Fruit fly (Drosophila melanogaster): ENCODE data around the gene Nhe1.

Nhe1 gene

DNA sequence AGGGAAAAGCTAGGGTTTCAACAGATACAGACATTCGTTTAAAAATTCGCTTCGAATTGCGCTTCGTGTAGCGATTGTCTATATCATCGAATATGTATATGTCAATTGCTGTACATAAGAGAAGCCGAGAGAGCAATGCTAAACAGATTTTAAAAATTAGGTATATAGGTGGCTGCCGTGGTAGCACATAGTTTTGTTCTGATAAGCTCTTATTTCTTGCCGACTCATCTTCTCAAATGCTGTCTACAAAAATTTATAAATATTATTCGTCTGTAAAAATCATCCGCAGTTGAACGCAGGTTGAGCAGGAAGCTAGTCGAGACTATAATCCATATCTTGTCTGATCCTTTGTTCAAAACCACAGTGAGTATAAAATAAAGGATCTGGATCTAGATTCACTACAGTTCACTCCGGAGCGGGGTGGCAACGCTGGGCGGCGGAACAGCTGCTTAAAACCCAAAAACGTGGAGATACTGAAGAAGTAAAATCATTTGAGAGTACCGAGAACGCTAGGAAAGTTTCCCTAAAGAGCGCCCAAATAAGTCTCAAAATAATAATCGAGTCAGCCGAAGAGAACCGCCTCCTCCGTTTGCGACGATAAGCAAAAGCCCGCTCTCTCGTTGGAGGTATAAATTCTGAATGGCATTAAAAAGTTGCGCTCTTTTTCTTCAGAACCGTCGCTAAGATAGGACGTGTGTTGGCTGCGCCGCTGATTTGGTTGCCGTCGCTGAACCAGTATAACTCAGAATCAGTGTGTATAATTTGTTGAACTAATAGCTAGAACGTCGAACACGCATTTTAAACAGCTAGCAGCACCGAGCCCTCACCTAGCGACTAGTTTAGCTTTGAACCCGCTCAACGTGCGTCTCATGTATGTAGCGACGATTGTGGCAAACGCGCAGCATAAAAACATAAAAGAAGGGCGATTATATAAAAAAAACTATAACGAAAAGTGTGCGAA, 1.2 kb upstream of the Nhe1 start:
- no peak for TF ChIP-seq noc (tag; optimal IDR thresholded peaks at IDR 0.05)

DNA sequence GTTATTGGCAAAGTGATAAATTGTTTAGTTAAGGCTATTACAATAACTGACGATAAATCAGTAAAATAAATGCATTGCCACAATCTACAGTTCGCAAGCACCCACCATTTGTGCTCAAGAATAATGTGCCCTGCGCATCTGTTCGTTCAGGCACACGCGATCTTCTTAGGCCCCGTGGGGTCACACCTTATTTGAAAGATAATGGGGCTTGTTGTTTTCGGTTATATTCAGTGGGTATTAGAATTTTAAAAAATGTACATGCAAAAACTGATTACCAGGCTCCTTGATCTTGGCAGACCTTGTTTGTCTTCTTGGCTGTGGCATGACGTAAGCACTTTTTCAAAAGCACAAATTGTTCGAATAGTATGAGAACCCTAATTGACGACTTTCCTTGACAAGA, 500 bp upstream of the Nhe1 start:
- no peak for TF ChIP-seq noc (tag; optimal IDR thresholded peaks at IDR 0.05)

DNA sequence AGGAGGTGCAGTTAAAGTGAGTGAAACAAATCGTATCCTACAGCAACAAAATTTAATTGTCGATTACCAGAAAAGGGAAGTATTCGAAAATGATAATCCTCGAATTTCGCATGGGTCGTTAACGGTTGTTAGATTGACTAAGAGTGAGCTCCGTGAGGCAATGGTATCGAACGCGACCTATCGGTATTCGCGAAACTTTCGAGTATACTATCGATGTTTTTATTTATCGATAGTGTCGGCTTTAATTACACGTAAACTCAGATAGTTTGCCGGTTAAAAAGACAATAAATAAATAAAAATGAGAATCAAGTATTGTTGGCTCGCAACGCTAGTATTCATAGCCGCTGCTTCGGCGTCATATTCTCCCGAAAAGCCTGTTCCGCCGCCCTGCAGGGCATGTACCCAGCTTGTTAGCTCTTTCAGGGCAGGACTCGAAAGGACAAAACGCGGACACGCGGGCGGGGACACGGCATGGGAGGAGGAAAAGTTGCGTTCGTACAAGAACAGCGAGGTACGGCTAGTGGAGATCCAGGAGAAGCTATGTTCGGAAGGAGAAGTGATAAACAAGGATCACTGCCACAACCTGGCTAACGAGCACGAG, 4.3 kb downstream of the Nhe1 start, which contains the start of gene Creld:
TSS of gene Creld (plus strand) at position 220 of the 601 bp plus-strand sequence.
- no peak for TF ChIP-seq noc (tag; optimal IDR thresholded peaks at IDR 0.05)

DNA sequence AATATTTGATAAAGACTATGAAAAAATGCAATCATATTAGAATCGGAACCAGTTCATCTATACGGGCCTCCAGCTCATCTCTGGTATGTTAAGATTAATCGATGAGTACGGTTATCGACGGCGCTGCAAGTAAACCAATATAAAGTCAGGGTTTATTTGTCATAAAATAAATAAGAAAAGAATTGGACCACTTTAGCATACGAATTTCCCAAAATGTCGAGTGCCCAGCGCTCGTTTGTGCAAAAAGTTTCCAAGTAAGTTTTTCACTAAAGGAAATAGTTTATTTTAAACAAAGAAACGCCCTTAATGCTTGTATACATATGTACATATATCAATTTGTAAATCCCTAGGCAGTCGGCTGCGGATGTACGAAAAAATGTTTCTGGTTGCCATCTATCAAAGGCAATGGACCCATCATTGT, 11.9 kb downstream of the Nhe1 start, which contains the start of gene Zir:
TSS of gene Zir (plus strand) at position 101 of the 421 bp plus-strand sequence.
- TF ChIP-seq noc (tag; optimal IDR thresholded peaks at IDR 0.05): no peak

DNA sequence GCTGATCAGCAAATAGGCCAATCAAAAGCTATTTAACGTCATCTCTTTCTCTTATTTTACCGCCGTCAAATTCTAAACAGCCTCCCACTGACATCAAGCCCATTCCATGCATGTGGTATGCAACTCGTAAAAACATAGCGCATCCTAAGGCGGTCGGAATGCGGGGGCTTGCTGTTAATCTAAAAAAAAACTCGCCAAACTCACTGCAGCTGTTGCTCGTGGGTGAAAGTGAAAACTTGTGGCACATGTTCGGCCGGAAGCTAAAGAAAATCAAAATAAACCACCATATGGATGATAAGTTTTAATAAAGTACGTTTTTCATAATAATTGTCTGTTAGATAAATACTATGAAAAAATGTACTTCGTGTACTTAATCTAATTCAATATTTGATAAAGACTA, 12.4 kb downstream of the Nhe1 start:
- no peak for TF ChIP-seq noc (tag; optimal IDR thresholded peaks at IDR 0.05)

DNA sequence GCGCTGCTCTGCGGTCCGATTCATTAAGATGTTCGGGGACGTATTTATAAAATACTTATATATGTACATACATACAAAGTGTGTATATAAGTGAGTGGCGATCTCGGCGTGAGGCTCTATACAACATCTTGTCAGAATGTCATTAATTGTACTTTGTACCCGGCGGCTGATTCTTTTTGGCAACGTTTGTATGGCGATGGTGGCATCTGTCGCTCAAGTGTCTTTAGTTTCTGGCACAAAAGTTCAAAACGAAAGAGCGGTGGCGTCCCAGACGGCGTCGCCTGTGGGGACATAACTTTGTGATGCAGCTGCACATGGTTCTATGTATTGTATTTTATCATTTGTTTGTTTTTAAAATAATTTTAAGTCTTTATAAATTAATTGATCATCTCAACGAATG, 13.5 kb downstream of the Nhe1 start:
- no peak for TF ChIP-seq noc (tag; optimal IDR thresholded peaks at IDR 0.05)

DNA sequence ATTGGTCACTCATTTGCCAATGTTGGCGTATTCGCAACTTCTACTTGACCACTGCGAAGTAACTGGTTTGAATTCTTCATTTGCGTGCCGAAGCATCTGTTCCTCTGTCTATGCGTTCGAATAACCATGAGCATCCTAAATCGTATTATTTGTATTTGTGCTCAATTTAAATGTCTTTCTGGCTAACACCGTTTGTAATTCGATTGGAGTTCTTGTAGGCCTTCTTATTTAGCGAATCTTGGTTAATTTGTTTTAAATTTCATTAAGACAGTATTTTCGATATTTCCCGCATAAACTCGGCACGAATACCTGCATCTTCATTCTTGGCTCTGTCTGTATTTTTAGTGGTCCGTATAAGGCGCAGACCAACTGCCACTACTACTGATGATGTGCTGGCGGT, 14.7 kb downstream of the Nhe1 start:
- TF ChIP-seq noc (tag; optimal IDR thresholded peaks at IDR 0.05): no peak

DNA sequence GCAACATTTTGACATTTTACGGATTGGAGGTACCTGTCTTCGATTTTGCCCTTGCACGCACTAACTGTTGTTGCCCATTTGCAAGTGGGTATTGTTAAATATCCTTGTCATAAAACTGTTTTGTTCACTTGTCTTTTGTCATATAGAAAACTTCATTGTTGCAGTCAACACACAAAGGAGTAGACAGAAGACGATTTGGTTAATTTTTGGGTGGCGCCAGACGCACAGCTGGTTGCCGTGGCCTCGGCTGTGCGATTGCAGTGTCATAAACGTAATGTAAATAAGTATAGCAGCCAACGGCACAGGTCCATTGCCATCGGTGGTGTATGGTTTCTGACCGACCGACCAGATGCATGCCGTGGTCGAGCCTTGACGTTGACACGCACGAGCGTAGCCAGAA, 15.2 kb downstream of the Nhe1 start:
- TF ChIP-seq noc (tag; optimal IDR thresholded peaks at IDR 0.05): no peak

DNA sequence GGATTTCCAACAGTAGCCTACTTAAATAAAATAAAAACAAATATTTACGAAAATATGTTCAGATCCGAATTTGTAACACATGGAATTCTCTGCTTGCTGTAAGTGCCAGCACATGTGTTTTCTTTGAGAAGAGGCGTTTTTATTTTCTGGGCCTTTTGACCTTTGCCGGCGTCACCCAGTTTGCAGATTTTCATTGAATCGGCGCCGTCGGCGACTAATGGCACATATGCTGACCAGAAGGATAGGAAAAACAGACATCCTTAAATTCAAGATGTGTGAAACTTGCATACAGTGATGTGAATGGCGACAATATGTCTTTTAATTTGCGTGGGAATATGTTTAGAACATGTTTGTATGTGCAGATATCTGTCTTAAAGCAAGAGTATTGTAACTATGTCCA, 16.5 kb downstream of the Nhe1 start:
- no peak for TF ChIP-seq noc (tag; optimal IDR thresholded peaks at IDR 0.05)

DNA sequence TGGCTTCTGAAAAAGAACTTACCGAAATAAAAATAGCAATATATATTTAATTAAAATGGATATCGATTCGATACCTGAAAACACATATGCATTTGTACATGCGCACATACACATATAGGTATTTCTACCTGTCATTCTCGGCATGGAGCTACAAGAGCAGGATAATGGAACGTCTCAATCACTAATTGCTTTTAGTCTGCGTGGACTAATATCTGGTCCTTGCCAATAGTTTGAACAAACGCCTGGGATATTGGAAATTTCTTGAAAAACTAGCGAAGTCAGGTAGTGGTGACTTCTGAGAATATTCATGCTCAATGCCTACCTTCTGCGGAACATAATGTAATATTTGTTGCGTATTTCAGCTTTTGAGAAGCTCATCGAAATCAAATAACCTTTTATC, 17.4 kb downstream of the Nhe1 start:
- TF ChIP-seq noc (tag; optimal IDR thresholded peaks at IDR 0.05): no peak

dm6 chr2L:88528-88927, 18.0 kb downstream of the Nhe1 start:
- TF ChIP-seq noc (tag; optimal IDR thresholded peaks at IDR 0.05): no peak

- peak; percentile 82 for TF ChIP-seq noc (tag; optimal IDR thresholded peaks at IDR 0.05)
Measured at dm6 chr2L:87255-87723, 19.2 kb downstream of the Nhe1 start, which contains the start of gene net. TSS of gene net (minus strand) at chr2L:87387.

dm6 chr2L:85701-86100, 20.8 kb downstream of the Nhe1 start:
- TF ChIP-seq noc (tag; optimal IDR thresholded peaks at IDR 0.05): no peak

- peak; percentile 66 for TF ChIP-seq noc (tag; optimal IDR thresholded peaks at IDR 0.05)
Measured at dm6 chr2L:85099-85498, 21.4 kb downstream of the Nhe1 start.

DNA sequence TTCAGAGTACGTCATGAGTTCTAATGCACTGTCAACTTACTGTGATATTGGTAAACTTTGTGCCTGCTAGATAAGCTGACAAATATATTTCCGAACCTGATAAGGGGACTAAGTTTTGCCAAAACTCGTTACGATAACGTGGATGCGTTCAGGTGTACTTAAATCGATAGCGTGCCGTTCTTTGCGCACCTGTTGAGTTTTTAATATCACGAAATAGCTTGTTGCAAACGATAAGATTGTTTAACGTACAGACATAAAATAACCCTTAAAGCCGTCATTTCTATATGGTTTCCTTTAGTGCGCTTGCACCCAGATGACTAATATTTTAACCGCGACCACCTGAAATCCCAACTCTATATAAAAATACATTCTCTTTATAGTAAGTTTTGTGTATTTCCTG, 24.5 kb downstream of the Nhe1 start:
- no peak for TF ChIP-seq noc (tag; optimal IDR thresholded peaks at IDR 0.05)

dm6 chr2L:81198-81597, 25.3 kb downstream of the Nhe1 start:
- peak; percentile 46 for TF ChIP-seq noc (tag; optimal IDR thresholded peaks at IDR 0.05)

DNA sequence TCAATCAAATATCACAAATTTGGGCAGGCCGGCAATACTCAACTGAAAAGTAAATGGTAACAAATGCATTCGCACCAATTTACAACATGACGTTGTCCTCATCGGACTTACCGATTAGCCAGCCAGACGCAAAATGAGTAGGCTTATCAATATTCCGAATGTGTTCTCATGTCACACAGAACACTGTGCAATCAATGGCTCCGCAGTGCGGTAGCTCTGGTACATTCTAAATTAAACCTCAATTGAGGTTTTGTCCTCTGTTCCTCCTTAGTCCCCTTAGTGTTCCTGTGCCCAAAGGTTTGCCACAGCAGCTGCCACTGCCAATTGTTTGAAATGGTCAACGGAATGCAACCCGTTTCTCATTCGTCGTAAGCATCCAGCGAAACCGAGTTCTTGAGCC, 27.7 kb downstream of the Nhe1 start:
- no peak for TF ChIP-seq noc (tag; optimal IDR thresholded peaks at IDR 0.05)
